Fruit fly (Drosophila melanogaster): ENCODE data around the gene Hf.

Gene Hf

dm6 chr2L:19944309-19945172 is 22.9 kb downstream of the Hf start:
- TF ChIP-seq pad (GFP tag; optimal IDR thresholded peaks at IDR 0.05) (no peak), CG14711 (tag; optimal IDR thresholded peaks at IDR 0.05) (no peak), CG11617 (GFP tag; optimal IDR thresholded peaks at IDR 0.05) (no peak), CG1620 (GFP tag; optimal IDR thresholded peaks at IDR 0.05) (no peak), toe (GFP tag; optimal IDR thresholded peaks at IDR 0.05) (no peak), kay (GFP tag; ENCODE audit: borderline replicate concordance) (no peak), cnc (optimal IDR thresholded peaks at IDR 0.05) (no peak), Clk (GFP tag; optimal IDR thresholded peaks at IDR 0.05) (no peak), ovo (GFP tag; optimal IDR thresholded peaks at IDR 0.05) (no peak), CG7045 (GFP tag; optimal IDR thresholded peaks at IDR 0.05) (no peak), Mnt (GFP tag; optimal IDR thresholded peaks at IDR 0.05) (no peak), bab1 (GFP tag; optimal IDR thresholded peaks at IDR 0.05) (no peak), CG7101 (tag; optimal IDR thresholded peaks at IDR 0.05) (no peak), CG33017 (tag; optimal IDR thresholded peaks at IDR 0.05) (no peak), CG12768 (GFP tag; optimal IDR thresholded peaks at IDR 0.05) (no peak), Crg-1 (GFP tag; optimal IDR thresholded peaks at IDR 0.05) (no peak)

- TF ChIP-seq Crg-1 (GFP tag; optimal IDR thresholded peaks at IDR 0.05) (no peak), CG14711 (tag; optimal IDR thresholded peaks at IDR 0.05) (no peak), CG33017 (tag; optimal IDR thresholded peaks at IDR 0.05) (no peak), pad (GFP tag; optimal IDR thresholded peaks at IDR 0.05) (no peak), tj (GFP tag; optimal IDR thresholded peaks at IDR 0.05) (no peak), bab1 (GFP tag; optimal IDR thresholded peaks at IDR 0.05) (no peak), CG5204 (GFP tag; optimal IDR thresholded peaks at IDR 0.05) (no peak), toe (GFP tag; optimal IDR thresholded peaks at IDR 0.05) (no peak), Mnt (GFP tag; optimal IDR thresholded peaks at IDR 0.05) (no peak), cnc (optimal IDR thresholded peaks at IDR 0.05) (no peak), CG7045 (GFP tag; optimal IDR thresholded peaks at IDR 0.05) (no peak), Hr96 (GFP tag; optimal IDR thresholded peaks at IDR 0.05) (no peak), CG1620 (GFP tag; optimal IDR thresholded peaks at IDR 0.05) (no peak), CG12768 (GFP tag; optimal IDR thresholded peaks at IDR 0.05) (no peak), CG7101 (tag; optimal IDR thresholded peaks at IDR 0.05) (no peak), ovo (GFP tag; optimal IDR thresholded peaks at IDR 0.05) (no peak), cic (GFP tag; optimal IDR thresholded peaks at IDR 0.05) (no peak)
Observed at dm6 chr2L:19943112-19943511, 24.4 kb downstream of the Hf start.

dm6 chr2L:19942510-19942909 is 25.0 kb downstream of the Hf start:
- TF ChIP-seq Hr96 (GFP tag; optimal IDR thresholded peaks at IDR 0.05) (no peak), CG7045 (GFP tag; optimal IDR thresholded peaks at IDR 0.05) (no peak), toe (GFP tag; optimal IDR thresholded peaks at IDR 0.05) (no peak), CG33017 (tag; optimal IDR thresholded peaks at IDR 0.05) (no peak), CG14711 (tag; optimal IDR thresholded peaks at IDR 0.05) (no peak), Crg-1 (GFP tag; optimal IDR thresholded peaks at IDR 0.05) (no peak)

- TF ChIP-seq Mnt (GFP tag; optimal IDR thresholded peaks at IDR 0.05) (no peak), CG1620 (GFP tag; optimal IDR thresholded peaks at IDR 0.05) (no peak), bab1 (GFP tag; optimal IDR thresholded peaks at IDR 0.05) (no peak), pad (GFP tag; optimal IDR thresholded peaks at IDR 0.05) (no peak), kay (GFP tag; ENCODE audit: borderline replicate concordance) (no peak), CG12768 (GFP tag; optimal IDR thresholded peaks at IDR 0.05) (no peak), tj (GFP tag; optimal IDR thresholded peaks at IDR 0.05) (no peak)
Observed at dm6 chr2L:19941352-19941851, 26.1 kb downstream of the Hf start.

dm6 chr2L:19940036-19940435 is 27.4 kb downstream of the Hf start:
- no peak for TF ChIP-seq CG14711 (tag; optimal IDR thresholded peaks at IDR 0.05)
- no peak for TF ChIP-seq pad (GFP tag; optimal IDR thresholded peaks at IDR 0.05)
- TF ChIP-seq CG33017 (tag; optimal IDR thresholded peaks at IDR 0.05): no peak
- TF ChIP-seq Mnt (GFP tag; optimal IDR thresholded peaks at IDR 0.05): no peak
- no peak for TF ChIP-seq Crg-1 (GFP tag; optimal IDR thresholded peaks at IDR 0.05)
- TF ChIP-seq cic (GFP tag; optimal IDR thresholded peaks at IDR 0.05): no peak
- no peak for TF ChIP-seq CG7045 (GFP tag; optimal IDR thresholded peaks at IDR 0.05)
- TF ChIP-seq CG7101 (tag; optimal IDR thresholded peaks at IDR 0.05): no peak
- no peak for TF ChIP-seq CG11617 (GFP tag; optimal IDR thresholded peaks at IDR 0.05)
- TF ChIP-seq CG12768 (GFP tag; optimal IDR thresholded peaks at IDR 0.05): no peak
- TF ChIP-seq toe (GFP tag; optimal IDR thresholded peaks at IDR 0.05): no peak
- no peak for TF ChIP-seq CG5204 (GFP tag; optimal IDR thresholded peaks at IDR 0.05)
- no peak for TF ChIP-seq tj (GFP tag; optimal IDR thresholded peaks at IDR 0.05)
- TF ChIP-seq Hr96 (GFP tag; optimal IDR thresholded peaks at IDR 0.05): no peak
- no peak for TF ChIP-seq CG1620 (GFP tag; optimal IDR thresholded peaks at IDR 0.05)

- TF ChIP-seq CG11617 (GFP tag; optimal IDR thresholded peaks at IDR 0.05) (no peak), CG12768 (GFP tag; optimal IDR thresholded peaks at IDR 0.05) (no peak), CG7045 (GFP tag; optimal IDR thresholded peaks at IDR 0.05) (no peak), cnc (optimal IDR thresholded peaks at IDR 0.05) (no peak), CG33017 (tag; optimal IDR thresholded peaks at IDR 0.05) (no peak), CG1620 (GFP tag; optimal IDR thresholded peaks at IDR 0.05) (no peak), ovo (GFP tag; optimal IDR thresholded peaks at IDR 0.05) (no peak), pad (GFP tag; optimal IDR thresholded peaks at IDR 0.05) (no peak), kay (GFP tag; ENCODE audit: borderline replicate concordance) (no peak), cic (GFP tag; optimal IDR thresholded peaks at IDR 0.05) (no peak), CG14711 (tag; optimal IDR thresholded peaks at IDR 0.05) (no peak), Crg-1 (GFP tag; optimal IDR thresholded peaks at IDR 0.05) (no peak)
Observed at dm6 chr2L:19937804-19938461, 29.6 kb downstream of the Hf start.
